Worm (Caenorhabditis elegans) whole organism, young adult: ENCODE data around the gene ftn-1.

Source experiments
- B0261.1 ChIP-seq: sonication (generic microtip); optimal IDR thresholded peaks from 2 replicates; lab custom pipeline; 2016; ENCODE audit warnings: mild to moderate bottlenecking, missing genetic modification characterization, moderate library complexity, missing compliant biosample characterization
- D2030.7 ChIP-seq: fragments of 200-800 bp; sonication (Bioruptor generic); IDR thresholded peaks from 2 replicates; pipeline ENCODE4 v1.3.6; 2022; ENCODE audit warnings: missing genetic modification reagents, missing genetic modification characterization, missing compliant biosample characterization
- F22D6.2 ChIP-seq: sonication (generic microtip); optimal IDR thresholded peaks from 2 replicates; lab custom pipeline; 2016; ENCODE audit warnings: mild to moderate bottlenecking, missing genetic modification characterization, missing compliant biosample characterization
- F37B4.10 ChIP-seq: fragments of 200-800 bp; sonication (Bioruptor generic); IDR thresholded peaks from 2 replicates; pipeline ENCODE4 v1.3.6; 2022; ENCODE audit warnings: missing genetic modification characterization, missing compliant biosample characterization
- F57A8.1 ChIP-seq: fragments of 200-800 bp; sonication (Bioruptor generic); optimal IDR thresholded peaks from 2 replicates; lab custom pipeline; 2018; ENCODE audit warnings: mild to moderate bottlenecking, missing genetic modification characterization, moderate library complexity, missing compliant biosample characterization
- K12H6.12 ChIP-seq: fragments of 200-800 bp; sonication (Bioruptor generic); optimal IDR thresholded peaks from 2 replicates; lab custom pipeline; 2018; ENCODE audit warnings: mild to moderate bottlenecking, missing genetic modification characterization, missing compliant biosample characterization
- T07F8.4 ChIP-seq: sonication (generic microtip); optimal IDR thresholded peaks from 2 replicates; lab custom pipeline; 2016; ENCODE audit warnings: mild to moderate bottlenecking, missing genetic modification characterization, moderate library complexity, missing compliant biosample characterization
- Y53F4B.3 ChIP-seq: fragments of 200-800 bp; sonication (Bioruptor generic); IDR thresholded peaks from 2 replicates; pipeline ENCODE4 v1.3.6; 2022; ENCODE audit warnings: missing genetic modification reagents, missing genetic modification characterization, missing compliant biosample characterization
- Y56A3A.18 ChIP-seq: fragments of 200-800 bp; sonication (Bioruptor generic); IDR thresholded peaks from 2 replicates; pipeline ENCODE4 v1.3.6; 2022; ENCODE audit warnings: missing genetic modification reagents, missing genetic modification characterization, missing compliant biosample characterization
- Y95B8A.8 ChIP-seq: fragments of 200-800 bp; sonication (Bioruptor generic); IDR thresholded peaks from 2 replicates; pipeline ENCODE4 v1.3.6; 2022; ENCODE audit warnings: missing genetic modification reagents, missing genetic modification characterization, missing compliant biosample characterization
- ZK185.1 ChIP-seq: sonication (generic microtip); optimal IDR thresholded peaks from 2 replicates; lab custom pipeline; 2016; ENCODE audit warnings: mild to moderate bottlenecking, missing genetic modification characterization, missing compliant biosample characterization; ENCODE audit not compliant: poor library complexity, severe bottlenecking
- akir-1 ChIP-seq: fragments of 200-800 bp; sonication (Bioruptor generic); optimal IDR thresholded peaks from 2 replicates; lab custom pipeline; 2018; ENCODE audit warnings: mild to moderate bottlenecking, missing genetic modification characterization, moderate library complexity, missing compliant biosample characterization
- aptf-2 ChIP-seq: fragments of 200-800 bp; sonication (Bioruptor generic); conservative IDR thresholded peaks from 2 replicates; pipeline ENCODE4 v1.3.6; 2022; ENCODE audit warnings: missing genetic modification reagents, missing genetic modification characterization, missing compliant biosample characterization
- athp-1 ChIP-seq: sonication (generic microtip); optimal IDR thresholded peaks from 2 replicates; lab custom pipeline; 2017; ENCODE audit warnings: mild to moderate bottlenecking, missing genetic modification characterization, missing compliant biosample characterization
- cebp-2 ChIP-seq: fragments of 200-800 bp; sonication (Bioruptor generic); IDR thresholded peaks from 2 replicates; pipeline ENCODE4 v1.3.6; 2022; ENCODE audit warnings: missing genetic modification characterization, missing compliant biosample characterization
- ceh-100 ChIP-seq: fragments of 200-800 bp; sonication (Bioruptor generic); IDR thresholded peaks from 2 replicates; pipeline ENCODE4 v1.3.6; 2022; ENCODE audit warnings: missing genetic modification reagents, missing genetic modification characterization, missing compliant biosample characterization
- ceh-40 ChIP-seq: fragments of 200-800 bp; sonication (Bioruptor generic); IDR thresholded peaks from 2 replicates; pipeline ENCODE4 v1.3.6; 2022; ENCODE audit warnings: missing genetic modification characterization, missing compliant biosample characterization
- ceh-58 ChIP-seq: fragments of 200-800 bp; sonication (Bioruptor generic); IDR thresholded peaks from 2 replicates; pipeline ENCODE4 v1.3.6; 2022; ENCODE audit warnings: missing genetic modification characterization, missing compliant biosample characterization
- ceh-79 ChIP-seq: sonication (generic microtip); optimal IDR thresholded peaks from 2 replicates; lab custom pipeline; 2017; ENCODE audit warnings: mild to moderate bottlenecking, missing genetic modification characterization, missing compliant biosample characterization
- ceh-91 ChIP-seq: fragments of 200-800 bp; sonication (Bioruptor generic); IDR thresholded peaks from 2 replicates; pipeline ENCODE4 v1.3.6; 2022; ENCODE audit warnings: missing genetic modification reagents, missing genetic modification characterization, missing compliant biosample characterization
- die-1 ChIP-seq: sonication (generic microtip); optimal IDR thresholded peaks from 2 replicates; lab custom pipeline; 2016; ENCODE audit warnings: missing genotype, mild to moderate bottlenecking, missing genetic modification characterization, missing compliant biosample characterization
- egl-18 ChIP-seq: fragments of 200-800 bp; sonication (Bioruptor generic); IDR thresholded peaks from 2 replicates; pipeline ENCODE4 v1.3.6; 2022; ENCODE audit warnings: missing genetic modification reagents, missing genetic modification characterization, missing compliant biosample characterization
- egl-44 ChIP-seq: fragments of 200-800 bp; sonication (Bioruptor generic); IDR thresholded peaks from 2 replicates; pipeline ENCODE4 v1.3.6; 2022; ENCODE audit warnings: missing genetic modification reagents, missing genetic modification characterization, missing compliant biosample characterization
- him-1 ChIP-seq: sonication (generic microtip); optimal IDR thresholded peaks from 2 replicates; lab custom pipeline; 2016; ENCODE audit warnings: missing genotype, missing genetic modification reagents, missing genetic modification characterization, missing compliant biosample characterization
- hmg-1.2 ChIP-seq: fragments of 200-800 bp; sonication (Bioruptor generic); IDR thresholded peaks from 2 replicates; pipeline ENCODE4 v1.3.6; 2022; ENCODE audit warnings: missing genetic modification reagents, missing genetic modification characterization, missing compliant biosample characterization
- hmg-20 ChIP-seq: fragments of 200-800 bp; sonication (Bioruptor generic); IDR thresholded peaks from 2 replicates; pipeline ENCODE4 v1.3.6; 2022; ENCODE audit warnings: missing genetic modification reagents, missing genetic modification characterization, missing compliant biosample characterization
- hsf-1 ChIP-seq: fragments of 200-800 bp; sonication (Bioruptor generic); IDR thresholded peaks from 2 replicates; pipeline ENCODE4 v1.3.6; 2022; ENCODE audit warnings: missing genetic modification reagents, missing genetic modification characterization, missing compliant biosample characterization
- lag-1 ChIP-seq: fragments of 200-800 bp; sonication (Bioruptor generic); IDR thresholded peaks from 2 replicates; pipeline ENCODE4 v1.3.6; 2022; ENCODE audit warnings: missing genetic modification reagents, missing genetic modification characterization, missing compliant biosample characterization
- let-526 ChIP-seq: fragments of 200-800 bp; sonication (Bioruptor generic); IDR thresholded peaks from 2 replicates; pipeline ENCODE4 v1.3.6; 2022; ENCODE audit warnings: missing genetic modification reagents, missing genetic modification characterization, missing compliant biosample characterization
- lin-26 ChIP-seq: fragments of 200-800 bp; sonication (Bioruptor generic); IDR thresholded peaks from 2 replicates; pipeline ENCODE4 v1.3.6; 2022; ENCODE audit warnings: missing genetic modification reagents, missing genetic modification characterization, missing compliant biosample characterization
- lin-54 ChIP-seq: fragments of 200-800 bp; sonication (Bioruptor generic); optimal IDR thresholded peaks from 2 replicates; lab custom pipeline; 2018; ENCODE audit warnings: mild to moderate bottlenecking, missing genetic modification characterization, missing compliant biosample characterization
- madf-8 ChIP-seq: fragments of 200-800 bp; sonication (Bioruptor generic); conservative IDR thresholded peaks from 2 replicates; pipeline ENCODE4 v1.3.6; 2022; ENCODE audit warnings: missing genetic modification reagents, missing genetic modification characterization, missing compliant biosample characterization
- nfya-2 ChIP-seq: fragments of 200-800 bp; sonication (Bioruptor generic); IDR thresholded peaks from 2 replicates; pipeline ENCODE4 v1.3.6; 2022; ENCODE audit warnings: missing genetic modification reagents, missing genetic modification characterization, missing compliant biosample characterization
- nhr-120 ChIP-seq: fragments of 200-800 bp; sonication (Bioruptor generic); IDR thresholded peaks from 2 replicates; pipeline ENCODE4 v1.3.6; 2022; ENCODE audit warnings: missing genetic modification characterization, missing compliant biosample characterization
- nhr-90 ChIP-seq: sonication (generic microtip); optimal IDR thresholded peaks from 2 replicates; lab custom pipeline; 2016; ENCODE audit warnings: missing genotype, mild to moderate bottlenecking, missing genetic modification characterization, missing compliant biosample characterization
- pbrm-1 ChIP-seq: fragments of 200-800 bp; sonication (Bioruptor generic); IDR thresholded peaks from 2 replicates; pipeline ENCODE4 v1.3.6; 2022; ENCODE audit warnings: missing genetic modification reagents, missing genetic modification characterization, missing compliant biosample characterization
- rcor-1 ChIP-seq: fragments of 200-800 bp; sonication (Bioruptor generic); IDR thresholded peaks from 2 replicates; pipeline ENCODE4 v1.3.6; 2022; ENCODE audit warnings: missing genetic modification reagents, missing genetic modification characterization, missing compliant biosample characterization
- rpc-1 ChIP-seq, 2 experiments: fragments of 150-350 bp in 1 of 2; sonication (generic microtip) in 1 of 2; optimal IDR thresholded peaks; 2 replicates each; lab custom pipeline; 2014 to 2018; ENCODE audit warnings: missing biosample characterization in 1 of 2, missing genetic modification characterization in 1 of 2, missing genetic modification reagents in 1 of 2, missing genotype in 1 of 2
- sdz-38 ChIP-seq: sonication (generic microtip); optimal IDR thresholded peaks from 2 replicates; lab custom pipeline; 2016; ENCODE audit warnings: missing genotype, missing genetic modification characterization, missing compliant biosample characterization
- snpc-1.1 ChIP-seq: sonication (generic microtip); optimal IDR thresholded peaks from 2 replicates; lab custom pipeline; 2017; ENCODE audit warnings: missing genetic modification characterization, mild to moderate bottlenecking, missing compliant biosample characterization, antibody characterized with exemption, moderate library complexity, missing genotype, missing genetic modification reagents; ENCODE audit not compliant: insufficient read depth
- tbp1 ChIP-seq: fragments of 200-800 bp; sonication (Bioruptor generic); optimal IDR thresholded peaks from 2 replicates; lab custom pipeline; 2018; ENCODE audit warnings: mild to moderate bottlenecking, missing genetic modification characterization, missing compliant biosample characterization
- zfh-2 ChIP-seq: fragments of 200-800 bp; sonication (Bioruptor generic); conservative IDR thresholded peaks from 2 replicates; pipeline ENCODE4 v1.3.6; 2022; ENCODE audit warnings: missing genetic modification reagents, missing genetic modification characterization, missing compliant biosample characterization
- ztf-18 ChIP-seq: sonication (generic microtip); optimal IDR thresholded peaks from 2 replicates; lab custom pipeline; 2016; ENCODE audit warnings: missing genotype, mild to moderate bottlenecking, missing genetic modification characterization, missing compliant biosample characterization
- ztf-22 ChIP-seq: fragments of 200-800 bp; sonication (Bioruptor generic); optimal IDR thresholded peaks from 2 replicates; lab custom pipeline; 2018; ENCODE audit warnings: mild to moderate bottlenecking, missing genetic modification characterization, moderate library complexity, missing compliant biosample characterization

The ftn-1 gene

ce11 chrV:7553873-7554362, 6.5 kb upstream of the ftn-1 start, which contains the start of gene ttr-10:
TSS of gene ttr-10 (minus strand) at chrV:7553923.
- TF ChIP-seq ceh-100 (GFP tag; lab: Robert Waterston, UW) (no peak), D2030.7 (GFP tag; lab: Robert Waterston, UW) (no peak), nhr-90 (tag; lab: Kevin White, UChicago) (no peak), ceh-91 (GFP tag; lab: Robert Waterston, UW) (no peak), ceh-79 (tag; lab: Kevin White, UChicago) (no peak)

ce11 chrV:7551821-7552220, 4.4 kb upstream of the ftn-1 start, which contains the start of gene F19F10.3:
TSS of gene F19F10.3 (plus strand) at chrV:7552121.
- TF ChIP-seq F37B4.10 (GFP tag; lab: Robert Waterston, UW) = no peak
- no peak for TF ChIP-seq F22D6.2 (tag; lab: Kevin White, UChicago)
- TF ChIP-seq him-1 (tag; lab: Kevin White, UChicago) = no peak
- TF ChIP-seq rpc-1 (optimal IDR thresholded peaks at IDR 0.05; lab: Kevin White, UChicago) = no peak
- no peak for TF ChIP-seq rpc-1 (tag; optimal IDR thresholded peaks at IDR 0.05; lab: Kevin White, UChicago)
- TF ChIP-seq akir-1 (GFP tag; lab: Kevin White, UChicago) = no peak
- no peak for TF ChIP-seq F57A8.1
- TF ChIP-seq sdz-38 = no peak
- TF ChIP-seq die-1 (tag; lab: Kevin White, UChicago) = no peak
- no peak for TF ChIP-seq ztf-18 (tag; lab: Kevin White, UChicago)
- no peak for TF ChIP-seq snpc-1.1
- no peak for TF ChIP-seq ZK185.1 (tag; lab: Kevin White, UChicago)
- TF ChIP-seq egl-18 (GFP tag; lab: Robert Waterston, UW) = no peak
- TF ChIP-seq zfh-2 (GFP tag; lab: Robert Waterston, UW) = no peak
- no peak for TF ChIP-seq K12H6.12 (tag; lab: Kevin White, UChicago)
- no peak for TF ChIP-seq cebp-2 (GFP tag; lab: Robert Waterston, UW)
- no peak for TF ChIP-seq ceh-58 (GFP tag; lab: Robert Waterston, UW)

ce11 chrV:7548499-7548898, 1.1 kb upstream of the ftn-1 start:
- TF ChIP-seq hmg-1.2 (GFP tag; lab: Robert Waterston, UW) (peak; percentile 57), cebp-2 (GFP tag; lab: Robert Waterston, UW) (0 out of 2 replicates have a peak, but pooled peaks have one; percentile 71), nhr-90 (tag; lab: Kevin White, UChicago) (peak; percentile 58), Y95B8A.8 (GFP tag; lab: Robert Waterston, UW) (peak; percentile 73), ceh-40 (GFP tag; lab: Robert Waterston, UW) (peak; percentile 77; the same call in 1 of the 2 replicates), tbp1 (peak; percentile 85), Y56A3A.18 (peak; percentile 91), lin-26 (GFP tag; lab: Robert Waterston, UW) (peak; percentile 97), madf-8 (GFP tag; lab: Robert Waterston, UW) (peak; percentile 43), hsf-1 (peak; percentile 87), pbrm-1 (GFP tag; lab: Robert Waterston, UW) (peak; percentile 69), B0261.1 (tag; lab: Kevin White, UChicago) (peak; percentile 62), nfya-2 (0 out of 2 replicates have a peak, but pooled peaks have one; percentile 23), egl-18 (GFP tag; lab: Robert Waterston, UW) (0 out of 2 replicates have a peak, but pooled peaks have one; percentile 57), T07F8.4 (peak; percentile 43), lag-1 (0 out of 2 replicates have a peak, but pooled peaks have one; percentile 59), ceh-91 (GFP tag; lab: Robert Waterston, UW) (peak; percentile 47; the same call in 1 of the 2 replicates), rcor-1 (GFP tag; lab: Robert Waterston, UW) (peak; percentile 78), Y53F4B.3 (GFP tag; lab: Robert Waterston, UW) (peak; percentile 62; the same call in 1 of the 2 replicates), die-1 (tag; lab: Kevin White, UChicago) (peak; percentile 59), egl-44 (GFP tag; lab: Robert Waterston, UW) (peak; percentile 93), athp-1 (peak; percentile 47), aptf-2 (GFP tag; lab: Robert Waterston, UW) (peak; percentile 78), ztf-22 (GFP tag; lab: Kevin White, UChicago) (peak; percentile 10), hmg-20 (GFP tag; lab: Robert Waterston, UW) (peak; percentile 36; the same call in 1 of the 2 replicates), nhr-120 (GFP tag; lab: Robert Waterston, UW) (peak; percentile 72; the same call in 1 of the 2 replicates), let-526 (peak; percentile 72; the same call in 1 of the 2 replicates), lin-54 (GFP tag; lab: Kevin White, UChicago) (peak; percentile 57)
